Fruit fly (Drosophila melanogaster) whole organism: Measurements from ENCODE around the gene CG31988.

ENCODE experiments used
- CG8478 ChIP-seq: fragments of >200 bp; optimal IDR thresholded peaks from 2 replicates; lab custom pipeline; 2018; ENCODE audit warnings: inconsistent platforms
- Dll ChIP-seq: fragments of >200 bp; optimal IDR thresholded peaks from 2 replicates; lab custom pipeline; 2017
- pan ChIP-seq: fragments of >200 bp; optimal IDR thresholded peaks from 2 replicates; lab custom pipeline; 2017
- psq ChIP-seq: fragments of >200 bp; optimal IDR thresholded peaks from 2 replicates; lab custom pipeline; 2017
- usp ChIP-seq: fragments of >200 bp; optimal IDR thresholded peaks from 2 replicates; lab custom pipeline; 2017; ENCODE audit warnings: missing biosample characterization, missing genetic modification characterization, mixed read lengths

DNA sequence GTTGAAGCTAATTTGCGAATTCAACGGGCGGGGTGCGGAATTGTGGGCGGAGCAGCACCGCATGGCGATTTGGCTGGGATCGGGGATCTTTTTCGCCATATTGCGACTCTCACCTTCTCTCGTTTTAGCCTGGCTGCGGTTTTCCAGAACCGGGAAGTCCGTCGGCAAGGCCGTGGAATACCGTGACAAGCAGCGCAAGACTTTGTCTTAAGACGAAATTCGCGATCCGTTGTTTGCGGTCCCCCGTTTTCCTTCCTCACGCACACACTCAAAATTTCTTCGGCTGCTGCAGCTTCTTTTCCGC, 23.4 kb downstream of the CG31988 start:
- TF ChIP-seq Dll (lab: Kevin White, UChicago) (no peak), CG8478 (lab: Kevin White, UChicago) (no peak), psq (lab: Kevin White, UChicago) (no peak), usp (no peak), pan (no peak)
